Worm (Caenorhabditis elegans) whole organism, L1 larva: ENCODE data around the gene Y38H6C.8.
"Not testable (repeated sequence)": the region's sequence is repeated elsewhere in the genome, so short reads cannot be mapped to it uniquely, and the experiment has no call there.

ENCODE experiments used
- ceh-63 ChIP-seq: fragments of 200-800 bp; sonication (Bioruptor generic); optimal IDR thresholded peaks from 2 replicates; lab custom pipeline; 2018; ENCODE audit warnings: mild to moderate bottlenecking, missing genetic modification characterization, missing compliant biosample characterization
- efl-1 ChIP-seq, 4 experiments: fragments of 150-350 bp; optimal IDR thresholded peaks in 3 of 4; peaks in 1 of 4; 1 replicate in 1 of 4; 2 replicates in 3 of 4; lab custom pipeline; 2014; ENCODE audit warnings: missing biosample characterization in 2 of 4, missing genetic modification characterization in 2 of 4, missing genetic modification reagents in 2 of 4
- elt-3 ChIP-seq, 6 experiments: fragments of 150-350 bp in 1 of 6; sonication (generic microtip); optimal IDR thresholded peaks; 2 replicates each; lab custom pipeline; 2017 to 2018; ENCODE audit warnings: missing biosample characterization in 6 of 6, missing genetic modification characterization in 6 of 6, inconsistent platforms in 1 of 6
- lin-39 ChIP-seq: fragments of 150-350 bp; optimal IDR thresholded peaks from 2 replicates; lab custom pipeline; 2014; ENCODE audit warnings: missing biosample characterization, missing genetic modification reagents, missing genetic modification characterization
- lir-3 ChIP-seq: sonication (generic microtip); optimal IDR thresholded peaks from 2 replicates; lab custom pipeline; 2016; ENCODE audit warnings: mild to moderate bottlenecking, missing genetic modification characterization, moderate library complexity, missing compliant biosample characterization; ENCODE audit not compliant: poor library complexity
- mdl-1 ChIP-seq, 2 experiments: fragments of 150-350 bp; optimal IDR thresholded peaks; 2 replicates each; lab custom pipeline; 2014 to 2017; ENCODE audit warnings: missing biosample characterization in 2 of 2, missing genetic modification characterization in 2 of 2, inconsistent platforms in 1 of 2
- nhr-11 ChIP-seq: fragments of 150-350 bp; optimal IDR thresholded peaks from 2 replicates; lab custom pipeline; 2014; ENCODE audit warnings: missing biosample characterization, missing genetic modification characterization
- skn-1 ChIP-seq: fragments of 150-350 bp; optimal IDR thresholded peaks from 2 replicates; lab custom pipeline; 2014; ENCODE audit warnings: missing biosample characterization, missing genetic modification characterization
- sptf-1 ChIP-seq: fragments of 150-350 bp; optimal IDR thresholded peaks from 2 replicates; lab custom pipeline; 2014; ENCODE audit warnings: missing biosample characterization, missing genetic modification characterization
- unc-62 ChIP-seq: fragments of 150-350 bp; optimal IDR thresholded peaks from 2 replicates; lab custom pipeline; 2014; ENCODE audit warnings: missing biosample characterization, missing genetic modification reagents, missing genetic modification characterization
- ztf-11 ChIP-seq, 2 experiments: sonication (generic microtip); optimal IDR thresholded peaks; 2 replicates each; lab custom pipeline; 2016 to 2017; ENCODE audit warnings: missing genetic modification characterization in 2 of 2, missing biosample characterization in 1 of 2, missing compliant biosample characterization in 1 of 2

DNA sequence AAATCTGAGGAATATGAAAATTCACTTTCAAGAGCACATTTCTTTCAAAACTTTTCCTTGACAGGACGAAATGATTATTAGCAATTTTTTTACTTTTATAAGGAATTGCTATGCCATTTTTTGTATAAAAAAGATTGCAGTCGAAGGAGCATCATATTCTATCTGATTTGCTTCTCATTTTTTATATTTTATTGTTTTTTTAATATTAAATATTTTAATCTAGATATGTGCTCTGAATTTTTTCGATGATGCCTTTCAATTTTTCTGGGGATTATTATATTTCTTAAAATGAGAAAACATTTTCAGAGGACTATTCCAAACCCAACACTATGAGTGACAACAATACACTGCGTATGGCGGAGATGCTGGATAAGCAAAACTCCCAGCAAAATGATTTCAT is 50.3 kb downstream of the Y38H6C.8 start, which contains the start of gene F26F2.13:
- TF ChIP-seq efl-1 (optimal IDR thresholded peaks at IDR 0.05; lab: Kevin White, UChicago); efl-1 (GFP tag; optimal IDR thresholded peaks at IDR 0.05 in 1 of 2; lab: Kevin White, UChicago); unc-62 (GFP tag; lab: Kevin White, UChicago); skn-1; elt-3 (tag; optimal IDR thresholded peaks at IDR 0.05; lab: Kevin White, UChicago); lir-3 (tag; lab: Kevin White, UChicago); ztf-11 (tag; optimal IDR thresholded peaks at IDR 0.05; lab: Kevin White, UChicago); sptf-1 (tag; lab: Kevin White, UChicago); nhr-11; mdl-1 (tag; optimal IDR thresholded peaks at IDR 0.05; lab: Kevin White, UChicago); ceh-63 (GFP tag; lab: Kevin White, UChicago); lin-39 (tag; lab: Kevin White, UChicago): not testable (repeated sequence)
